Worm (Caenorhabditis elegans): ENCODE measurements around the gene ZK1307.3.

ZK1307.3 gene

DNA sequence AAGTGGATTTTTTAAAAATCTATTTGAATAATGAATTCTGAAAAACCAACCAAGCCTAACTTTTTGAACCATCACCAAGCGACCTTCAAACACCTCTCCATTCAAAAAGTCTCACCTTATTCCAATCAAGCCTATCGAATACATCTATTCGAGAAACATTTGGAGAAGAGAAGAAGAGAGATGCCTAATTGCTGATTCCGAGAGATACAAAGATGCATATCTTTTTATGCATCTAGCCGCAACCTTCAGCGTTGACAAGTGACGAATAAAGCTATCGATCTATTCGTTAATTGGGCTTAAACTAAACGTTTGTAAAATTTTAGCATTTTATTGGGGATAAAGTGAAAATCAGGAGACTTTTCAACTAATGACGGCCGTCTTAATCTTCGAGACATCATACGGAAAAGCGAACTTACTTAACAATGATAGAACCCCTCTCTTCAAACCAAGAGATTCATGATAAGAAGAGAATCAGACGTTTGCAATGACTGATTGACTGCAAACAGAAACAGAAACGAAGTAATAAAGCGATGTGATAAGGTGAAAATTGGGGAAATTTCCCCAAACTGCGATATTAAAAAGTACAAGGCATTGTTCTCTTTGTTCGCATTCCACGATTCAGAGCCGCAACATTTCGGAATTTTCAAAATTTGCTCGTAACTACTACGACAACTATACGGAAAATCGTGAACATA is 7.7 kb downstream of the ZK1307.3 start:
- peak; percentile 15 for TF ChIP-seq W03F9.2 (tag; optimal IDR thresholded peaks at IDR 0.05)
- TF ChIP-seq dao-5 (tag; optimal IDR thresholded peaks at IDR 0.05): no peak

DNA sequence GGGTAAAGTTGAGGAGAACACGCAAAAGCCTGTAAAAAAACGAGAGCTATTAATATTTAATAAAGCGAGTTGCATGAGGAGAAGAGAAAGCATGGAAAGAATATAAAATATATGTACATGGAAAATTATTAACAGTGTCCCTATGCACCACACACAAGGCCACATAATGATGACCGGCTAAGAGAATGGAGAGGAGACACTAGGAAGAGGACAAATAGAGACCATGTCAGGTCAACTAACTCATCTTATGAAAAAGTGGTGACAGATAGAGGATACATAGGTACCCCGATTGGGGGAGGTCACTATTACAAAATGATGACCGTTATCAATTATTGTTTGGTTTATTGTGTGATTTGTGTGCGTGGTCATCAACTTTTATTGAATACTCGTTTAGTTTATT is 8.4 kb downstream of the ZK1307.3 start, which contains the start of gene fzr-1:
Gene fzr-1 (minus strand): TSS at position 29 of the 400 bp plus-strand sequence.
- TF ChIP-seq W03F9.2 (tag; optimal IDR thresholded peaks at IDR 0.05) (no peak), dao-5 (tag; optimal IDR thresholded peaks at IDR 0.05) (no peak), him-1 (tag; optimal IDR thresholded peaks at IDR 0.05) (no peak)

DNA sequence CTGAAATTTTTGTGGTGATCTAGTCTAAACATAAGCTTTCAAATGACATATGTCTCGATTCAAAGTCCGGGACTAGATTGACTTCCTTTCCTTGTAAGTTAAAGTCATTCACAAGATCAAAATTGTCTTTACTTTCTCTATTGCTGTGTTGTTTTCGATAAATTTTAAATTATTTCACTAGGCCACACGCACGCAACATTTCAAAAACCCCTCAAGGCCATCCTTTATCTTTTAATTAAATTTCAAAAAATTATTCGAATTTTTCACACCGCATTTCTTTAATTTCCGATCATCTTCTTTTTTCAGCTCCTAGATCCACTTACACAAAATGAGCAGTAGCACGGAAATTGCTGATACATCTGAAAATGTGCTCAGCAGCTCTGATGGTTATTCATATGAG is 16.5 kb downstream of the ZK1307.3 start, which contains the start of gene ZK1307.7:
Gene ZK1307.7 (plus strand): TSS at position 301 of the 400 bp plus-strand sequence.
- TF ChIP-seq him-1 (tag; optimal IDR thresholded peaks at IDR 0.05) (no peak), W03F9.2 (tag; optimal IDR thresholded peaks at IDR 0.05) (no peak), dao-5 (tag; optimal IDR thresholded peaks at IDR 0.05) (no peak)

DNA sequence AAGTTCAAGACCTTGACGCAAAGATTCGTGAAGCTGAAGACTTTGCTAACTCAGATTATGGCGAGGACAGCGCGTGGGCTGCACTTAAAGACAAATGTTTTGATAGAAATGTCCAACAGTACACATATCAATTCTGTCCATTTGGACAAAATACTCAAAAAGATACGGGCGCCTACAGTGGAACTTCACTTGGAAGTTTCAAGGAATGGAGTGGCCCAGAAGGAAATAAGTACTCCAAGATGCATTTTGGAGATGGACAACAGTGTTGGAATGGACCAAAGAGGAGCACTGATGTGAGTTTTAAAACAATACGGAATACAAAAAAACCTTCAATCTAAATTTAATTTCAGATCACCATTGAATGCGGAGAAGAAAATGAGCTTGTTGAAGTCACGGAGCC is 26.9 kb downstream of the ZK1307.3 start:
- TF ChIP-seq W03F9.2 (tag; optimal IDR thresholded peaks at IDR 0.05) (no peak), him-1 (tag; optimal IDR thresholded peaks at IDR 0.05) (no peak), dao-5 (tag; optimal IDR thresholded peaks at IDR 0.05) (no peak)

DNA sequence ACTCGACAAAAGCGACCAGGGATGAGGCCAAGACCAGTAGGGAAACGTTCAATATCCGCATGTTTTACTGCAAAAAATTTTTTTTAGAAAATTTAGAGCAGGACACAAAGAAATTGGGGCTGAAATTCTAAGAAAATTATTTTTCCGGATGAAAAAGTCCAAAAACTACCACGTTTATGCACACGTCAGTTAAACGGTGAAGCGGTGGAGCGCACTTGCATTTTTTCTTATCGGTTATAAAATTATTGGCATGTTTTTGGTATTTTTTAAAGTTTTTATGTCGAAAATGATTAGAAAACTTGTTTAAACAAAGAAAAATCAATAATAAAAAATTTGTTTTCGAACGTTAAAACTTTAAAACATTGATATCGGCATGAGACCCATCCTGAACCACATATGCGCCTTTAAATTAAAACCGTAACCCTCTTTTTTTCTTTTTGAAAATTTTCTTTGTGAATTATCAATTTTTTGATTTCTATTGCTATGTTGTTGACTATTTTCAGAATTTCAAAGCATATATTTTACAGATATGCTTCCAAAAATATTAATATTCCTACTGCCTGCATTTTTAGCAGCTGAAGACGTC is 28.6 kb downstream of the ZK1307.3 start, which contains the start of the genes dnj-20 and ZK1307.8:
Gene dnj-20 (minus strand): TSS at position 67 of the 586 bp plus-strand sequence.
Gene ZK1307.8 (plus strand): TSS at position 504 of the 586 bp plus-strand sequence.
- TF ChIP-seq dao-5 (tag; optimal IDR thresholded peaks at IDR 0.05) (no peak), W03F9.2 (tag; optimal IDR thresholded peaks at IDR 0.05) (peak; percentile 35), him-1 (tag; optimal IDR thresholded peaks at IDR 0.05) (no peak)

DNA sequence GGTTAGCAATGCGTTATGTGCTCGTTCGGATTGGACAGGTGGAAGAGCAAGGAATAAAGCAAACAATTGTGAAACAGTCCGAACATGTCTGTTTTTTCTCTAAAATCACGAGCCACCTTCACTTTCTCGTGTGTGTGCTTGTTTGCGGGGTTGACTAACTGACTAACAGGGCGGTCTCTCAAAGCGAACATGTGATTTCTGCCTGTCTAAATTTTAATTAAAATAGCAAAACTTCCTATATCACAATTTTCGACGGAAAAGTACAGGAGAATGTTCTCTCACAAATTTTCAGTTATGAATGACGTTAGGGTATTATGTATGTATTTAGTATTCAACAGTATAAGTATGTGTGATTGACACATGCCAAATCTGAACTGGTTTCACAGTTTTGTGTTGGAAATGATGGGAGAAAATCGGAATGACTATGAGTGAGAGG is 30.9 kb downstream of the ZK1307.3 start:
- TF ChIP-seq dao-5 (tag; optimal IDR thresholded peaks at IDR 0.05): no peak
- peak; percentile 14 for TF ChIP-seq W03F9.2 (tag; optimal IDR thresholded peaks at IDR 0.05)

DNA sequence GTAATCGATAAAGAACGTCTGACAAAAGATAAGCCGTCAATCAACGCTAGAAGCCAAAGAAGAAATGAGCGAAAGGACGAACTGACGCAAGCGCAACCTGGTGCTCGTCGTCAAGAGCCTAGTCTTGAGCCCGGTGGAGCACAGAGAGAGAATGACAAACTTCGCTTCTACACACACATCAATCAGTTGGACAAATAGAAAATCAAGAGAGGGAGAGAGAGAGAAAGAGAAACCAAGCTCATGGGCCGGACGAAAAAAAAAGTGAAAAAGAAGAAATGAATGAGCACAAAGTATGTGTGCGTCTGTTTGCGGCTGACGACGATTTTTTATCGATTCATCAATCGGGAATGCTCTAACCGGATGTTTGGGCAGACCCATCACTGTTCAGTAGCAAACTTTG is 31.7 kb downstream of the ZK1307.3 start:
- TF ChIP-seq W03F9.2 (tag; optimal IDR thresholded peaks at IDR 0.05) (no peak), him-1 (tag; optimal IDR thresholded peaks at IDR 0.05) (no peak)

DNA sequence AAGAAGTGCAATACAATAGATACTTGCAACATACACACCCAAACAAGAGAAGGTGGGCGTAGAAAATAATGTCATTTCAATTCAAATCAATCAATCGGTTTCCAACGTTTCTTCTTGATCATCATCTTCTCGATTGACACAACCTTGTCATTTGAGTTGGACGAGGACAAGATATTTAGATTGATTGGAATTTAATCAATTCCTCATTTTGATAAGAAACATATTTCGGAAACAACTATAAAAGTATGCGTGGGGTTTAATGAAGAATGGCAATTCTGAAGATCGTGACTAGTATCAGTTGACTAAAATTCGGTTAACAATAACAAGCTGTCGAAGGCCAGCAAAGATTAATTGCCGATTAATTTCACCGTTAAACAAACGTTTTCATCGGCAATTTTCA is 32.2 kb downstream of the ZK1307.3 start:
- TF ChIP-seq W03F9.2 (tag; optimal IDR thresholded peaks at IDR 0.05) (no peak), dao-5 (tag; optimal IDR thresholded peaks at IDR 0.05) (no peak), him-1 (tag; optimal IDR thresholded peaks at IDR 0.05) (no peak)

DNA sequence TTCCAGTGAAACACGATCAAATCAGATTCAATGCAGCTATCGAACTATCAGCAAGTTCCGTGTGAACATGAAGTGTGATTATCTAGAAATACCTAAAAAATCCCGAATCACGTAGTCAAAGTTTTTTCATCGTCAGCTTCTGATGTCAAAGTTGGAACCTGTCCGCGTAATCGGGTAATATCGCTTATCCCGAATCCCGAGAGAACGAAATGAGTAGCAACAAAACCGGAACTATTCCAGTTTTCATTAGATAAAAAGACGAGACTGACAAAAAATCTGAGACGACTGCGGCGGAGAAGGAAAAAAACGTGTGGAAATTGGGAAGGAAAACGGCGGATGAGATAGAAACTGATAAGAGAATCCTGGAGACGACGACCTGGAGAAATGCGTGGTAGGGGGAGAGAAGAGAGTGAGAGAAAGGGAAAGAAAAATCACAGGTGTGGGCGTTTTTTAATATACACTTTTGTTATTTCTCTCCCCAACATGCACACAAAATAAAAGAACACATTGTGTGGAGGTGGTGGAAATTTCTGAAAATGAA is 32.8 kb downstream of the ZK1307.3 start:
- TF ChIP-seq dao-5 (tag; optimal IDR thresholded peaks at IDR 0.05): no peak
- TF ChIP-seq W03F9.2 (tag; optimal IDR thresholded peaks at IDR 0.05): no peak
- TF ChIP-seq him-1 (tag; optimal IDR thresholded peaks at IDR 0.05): no peak

DNA sequence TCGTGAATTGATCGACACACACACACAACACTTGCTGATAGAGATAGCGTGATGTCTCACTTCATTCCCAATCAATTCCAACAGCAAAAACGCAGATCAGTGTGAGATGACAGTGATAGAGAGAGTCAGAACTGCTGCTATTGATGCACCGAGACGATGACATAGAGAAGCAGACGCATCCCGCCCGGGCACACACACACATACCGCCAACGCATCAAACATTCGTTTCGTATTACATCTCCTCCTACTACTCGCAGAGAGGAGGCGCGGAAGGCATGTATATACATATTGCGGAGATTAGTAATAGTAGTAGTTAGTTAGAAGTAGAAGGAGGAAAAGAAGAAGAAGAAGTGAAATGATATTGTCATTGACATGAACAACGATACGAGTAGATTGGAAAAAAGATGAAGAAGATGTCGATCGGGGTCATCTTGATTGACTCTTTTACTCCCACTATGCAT is 33.4 kb downstream of the ZK1307.3 start:
- TF ChIP-seq W03F9.2 (tag; optimal IDR thresholded peaks at IDR 0.05) (no peak), him-1 (tag; optimal IDR thresholded peaks at IDR 0.05) (no peak), dao-5 (tag; optimal IDR thresholded peaks at IDR 0.05) (no peak)

DNA sequence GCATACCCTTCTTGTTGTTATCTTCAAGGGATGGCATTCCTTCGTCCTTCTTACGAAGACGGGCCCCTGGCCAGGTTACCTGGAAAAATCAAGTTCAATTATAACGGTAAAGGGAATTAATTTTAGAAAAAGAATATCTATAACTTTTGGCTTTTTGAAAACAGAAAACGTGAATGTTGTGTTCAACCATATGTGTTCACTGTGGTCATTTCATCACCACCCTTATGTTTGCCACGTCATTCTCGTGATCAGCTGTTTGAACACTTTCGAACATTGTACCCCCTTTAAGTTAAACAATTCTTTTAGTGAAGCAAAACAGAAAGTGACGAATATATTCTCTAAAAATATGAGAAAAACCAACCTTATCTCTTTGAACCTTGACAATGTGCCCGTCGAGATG is 34.1 kb downstream of the ZK1307.3 start:
- TF ChIP-seq him-1 (tag; optimal IDR thresholded peaks at IDR 0.05): no peak
- TF ChIP-seq W03F9.2 (tag; optimal IDR thresholded peaks at IDR 0.05): no peak
- TF ChIP-seq dao-5 (tag; optimal IDR thresholded peaks at IDR 0.05): no peak

DNA sequence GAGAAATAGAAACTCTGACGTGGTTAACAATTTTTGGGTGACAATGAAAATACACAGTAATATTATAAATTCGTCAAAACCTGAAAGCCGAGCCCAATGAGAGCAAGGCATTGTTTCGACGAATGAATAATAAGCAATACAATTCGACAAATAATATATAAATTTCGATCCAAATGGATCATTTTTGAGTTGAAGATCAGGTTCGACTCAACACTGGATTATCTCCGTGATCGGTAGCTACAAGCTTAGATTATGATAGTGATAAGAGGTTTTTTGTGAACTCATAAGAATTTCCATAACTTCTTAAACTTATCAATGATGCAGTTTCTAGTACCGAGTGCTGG is 34.9 kb downstream of the ZK1307.3 start:
- TF ChIP-seq dao-5 (tag; optimal IDR thresholded peaks at IDR 0.05) (no peak), him-1 (tag; optimal IDR thresholded peaks at IDR 0.05) (no peak), W03F9.2 (tag; optimal IDR thresholded peaks at IDR 0.05) (no peak)

DNA sequence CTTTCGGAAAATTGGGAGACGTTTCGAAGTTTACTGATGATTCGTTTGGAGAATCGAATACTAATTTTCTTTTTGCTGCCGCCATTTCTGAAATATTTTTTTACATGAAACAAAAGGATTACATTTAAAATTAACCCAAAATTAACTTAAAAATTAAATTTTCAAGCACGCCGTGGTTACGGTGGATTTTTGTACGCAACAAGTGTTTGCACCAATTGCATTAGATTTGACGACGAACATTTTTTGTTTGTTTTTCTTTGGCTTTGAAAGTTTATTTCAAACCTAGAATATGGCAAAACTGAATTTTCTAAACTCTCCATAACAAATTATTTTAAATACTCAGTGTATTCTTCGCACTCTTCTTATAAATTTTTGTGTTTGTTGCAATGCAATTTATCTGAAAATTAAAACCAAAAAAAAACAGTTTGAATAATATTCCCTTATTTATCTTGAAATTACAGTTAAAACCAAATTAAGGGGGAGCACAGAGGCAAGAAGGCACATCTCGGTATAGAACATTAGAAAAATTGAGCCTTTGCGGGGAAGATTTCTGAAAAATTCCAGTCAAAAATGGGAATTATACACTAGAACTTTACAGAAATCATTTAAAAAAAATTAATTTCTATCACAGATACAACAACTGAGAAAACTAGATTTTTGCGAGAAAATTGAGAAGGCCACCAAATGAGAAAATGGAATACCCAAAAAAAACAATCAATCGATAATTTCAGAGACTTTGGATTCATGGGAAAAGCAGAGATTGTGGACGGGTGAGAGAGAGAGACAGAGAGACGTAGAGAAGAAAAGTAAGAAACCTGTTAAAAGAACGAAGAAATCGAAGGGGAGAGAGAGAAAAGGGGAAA is 35.5 kb downstream of the ZK1307.3 start, which contains the start of gene hal-3:
Gene hal-3 (minus strand): TSS at position 87 of the 863 bp plus-strand sequence.
- TF ChIP-seq him-1 (tag; optimal IDR thresholded peaks at IDR 0.05) (no peak), dao-5 (tag; optimal IDR thresholded peaks at IDR 0.05) (no peak), W03F9.2 (tag; optimal IDR thresholded peaks at IDR 0.05) (peak; percentile 16)
